Fruit fly (Drosophila melanogaster): ENCODE results near the gene CG14313.
A peak's percentile ranks its signal among the peaks of the same experiment; 100 is the strongest.

CG14313 gene

DNA sequence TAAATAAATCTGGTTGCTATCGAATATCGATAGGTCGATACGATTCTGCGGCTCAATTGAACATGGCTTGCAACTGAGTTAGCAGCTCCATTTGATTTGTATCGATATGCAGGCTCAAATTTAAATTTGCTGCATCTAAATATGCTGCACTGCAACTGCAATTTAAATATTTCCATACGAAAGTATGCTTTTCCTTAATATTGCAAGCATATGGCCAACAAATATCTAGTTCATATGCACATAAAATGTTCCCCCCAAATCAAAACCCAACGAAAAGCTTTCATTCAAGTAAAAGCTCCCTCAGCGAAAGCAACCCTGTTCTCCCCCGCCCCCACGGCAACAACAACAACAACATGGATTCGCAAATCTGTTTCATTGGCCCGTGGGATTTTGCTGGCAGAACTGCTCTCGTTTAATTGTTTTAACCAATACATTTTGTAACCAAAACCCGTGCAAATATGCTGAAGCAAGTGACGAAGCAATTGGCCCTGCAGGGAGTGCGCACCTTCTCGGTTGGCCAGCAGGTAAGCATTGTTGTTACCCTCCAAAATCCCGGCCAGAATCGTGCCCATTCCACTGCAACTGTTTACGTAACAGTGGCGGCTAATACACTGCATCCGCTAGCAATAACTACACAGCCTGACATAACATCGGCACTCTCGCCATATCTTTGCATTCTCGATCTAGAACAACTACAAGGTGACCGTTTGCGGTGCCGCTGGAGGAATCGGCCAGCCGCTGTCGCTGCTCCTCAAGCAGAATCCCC is 34.5 kb upstream of the CG14313 start, which contains the start of the genes CG7168 and Mdh2 (continued):
- TF ChIP-seq zen2 (GFP tag; IDR thresholded peaks at IDR 0.05; ENCODE audit: partially characterized antibody) (peak; percentile 67; the same call in 2 of the 3 replicates), CG2202 (tag; optimal IDR thresholded peaks at IDR 0.05) (no peak), chn (GFP tag; optimal IDR thresholded peaks at IDR 0.05) (peak; percentile 9), CG13287 (GFP tag; IDR thresholded peaks at IDR 0.05; ENCODE audit: partially characterized antibody) (peak; percentile 87), phol (tag; optimal IDR thresholded peaks at IDR 0.05) (peak; percentile 44), BEAF-32 (GFP tag; optimal IDR thresholded peaks at IDR 0.05) (peak; percentile 81), pho (GFP tag; optimal IDR thresholded peaks at IDR 0.05) (no peak), MBD-R2 (GFP tag; IDR thresholded peaks at IDR 0.05) (peak; percentile 79), CG3281 (GFP tag; optimal IDR thresholded peaks at IDR 0.05) (peak; percentile 41), hb (GFP tag; IDR thresholded peaks at IDR 0.05; ENCODE audit: partially characterized antibody) (peak; percentile 82), sens (GFP tag) (peak; percentile 71), CG13624 (GFP tag; optimal IDR thresholded peaks at IDR 0.05) (no peak), p53 (GFP tag; optimal IDR thresholded peaks at IDR 0.05) (no peak), CG2120 (GFP tag; optimal IDR thresholded peaks at IDR 0.05) (peak; percentile 14), mirr (GFP tag; optimal IDR thresholded peaks at IDR 0.05) (peak; percentile 21), Dll (GFP tag; IDR thresholded peaks at IDR 0.05; ENCODE audit: partially characterized antibody) (peak; percentile 88), caup (GFP tag; optimal IDR thresholded peaks at IDR 0.05; ENCODE audit: severe bottlenecking) (peak; percentile 9), Stat92E (GFP tag; optimal IDR thresholded peaks at IDR 0.05) (no peak), pan (optimal IDR thresholded peaks at IDR 0.05) (no peak), pan (GFP tag; optimal IDR thresholded peaks at IDR 0.05 in 1 of 2, IDR thresholded peaks at IDR 0.05 in 1 of 2) (peak in 1 of 2 experiments; percentile 18), Scr (GFP tag; IDR thresholded peaks at IDR 0.05; ENCODE audit: partially characterized antibody) (peak; percentile 84), CG12391 (tag; optimal IDR thresholded peaks at IDR 0.05) (peak; percentile 30), fu2 (GFP tag; optimal IDR thresholded peaks at IDR 0.05) (no peak), Lhr (GFP tag; optimal IDR thresholded peaks at IDR 0.05) (peak; percentile 16), Dref (GFP tag; IDR thresholded peaks at IDR 0.05) (peak; percentile 92), gcm2 (GFP tag; optimal IDR thresholded peaks at IDR 0.05) (no peak), klu (GFP tag; IDR thresholded peaks at IDR 0.05) (peak; percentile 30; the same call in 1 of the 2 replicates), CG1024 (GFP tag; IDR thresholded peaks at IDR 0.05) (no peak), hbn (GFP tag; IDR thresholded peaks at IDR 0.05; ENCODE audit: partially characterized antibody) (peak; percentile 69), nerfin-2 (GFP tag; IDR thresholded peaks at IDR 0.05; ENCODE audit: partially characterized antibody) (peak; percentile 92), CG17802 (tag; optimal IDR thresholded peaks at IDR 0.05) (no peak), Sin3A (optimal IDR thresholded peaks at IDR 0.05) (peak; percentile 60), Poxn (GFP tag; IDR thresholded peaks at IDR 0.05) (no peak), CG1529 (GFP tag; optimal IDR thresholded peaks at IDR 0.05) (no peak), CG6765 (GFP tag; optimal IDR thresholded peaks at IDR 0.05) (peak; percentile 36), tna (GFP tag; IDR thresholded peaks at IDR 0.05; ENCODE audit: partially characterized antibody) (peak; percentile 67), CrebB (tag; optimal IDR thresholded peaks at IDR 0.05) (no peak), CG17568 (GFP tag; optimal IDR thresholded peaks at IDR 0.05) (no peak), H15 (GFP tag; IDR thresholded peaks at IDR 0.05) (no peak), amos (GFP tag; IDR thresholded peaks at IDR 0.05; ENCODE audit: partially characterized antibody) (peak; percentile 79), odd (GFP tag; optimal IDR thresholded peaks at IDR 0.05) (no peak), Fer3 (tag; optimal IDR thresholded peaks at IDR 0.05) (no peak), Bdp1 (GFP tag; optimal IDR thresholded peaks at IDR 0.05) (no peak), Drgx (GFP tag; IDR thresholded peaks at IDR 0.05) (no peak), crol (GFP tag; IDR thresholded peaks at IDR 0.05) (peak; percentile 35; the same call in 1 of the 2 replicates), CG15269 (tag; optimal IDR thresholded peaks at IDR 0.05) (no peak), CG2116 (GFP tag; optimal IDR thresholded peaks at IDR 0.05) (peak; percentile 98), D19B (GFP tag; optimal IDR thresholded peaks at IDR 0.05) (no peak)
